Fruit fly (Drosophila melanogaster): Measurements from ENCODE around the gene CG10700.

- no peak for TF ChIP-seq CTCF (optimal IDR thresholded peaks at IDR 0.05)
- TF ChIP-seq CG8478 (optimal IDR thresholded peaks at IDR 0.05), result no peak
Measured at dm6 chr2L:19088895-19089294, 10.1 kb upstream of the CG10700 start.

Measured in S2 (cell line).